Fruit fly (Drosophila melanogaster) whole organism, wandering third instar larva: ENCODE measurements around the gene Stip1.

Source experiments
- CG9705 ChIP-seq: fragments of 200-800 bp; sonication (Bioruptor generic); optimal IDR thresholded peaks from 2 replicates; lab custom pipeline; 2018; ENCODE audit warnings: missing biosample characterization, mild to moderate bottlenecking, missing genetic modification characterization
- Hr83 ChIP-seq: fragments of 200-300 bp; sonication (Bioruptor generic); optimal IDR thresholded peaks from 2 replicates; lab custom pipeline; 2016; ENCODE audit warnings: missing biosample characterization, mild to moderate bottlenecking, missing genetic modification characterization, moderate library complexity; ENCODE audit not compliant: poor library complexity, severe bottlenecking
- br ChIP-seq: fragments of 200-800 bp; sonication (Bioruptor generic); optimal IDR thresholded peaks from 2 replicates; lab custom pipeline; 2016; ENCODE audit warnings: missing biosample characterization, missing genetic modification characterization

dm6 chr2L:319159-319558 lies 24.2 kb downstream of the Stip1 start, which contains the start of gene CG11912:
- TF ChIP-seq Hr83 (GFP tag; lab: Kevin White, UChicago) (no peak), CG9705 (GFP tag; lab: Kevin White, UChicago) (no peak), br (GFP tag; lab: Kevin White, UChicago) (no peak)
